Worm (Caenorhabditis elegans) whole organism, L4 larva: ENCODE data around the gene T22F3.7.

ENCODE experiments used
- T20F7.1 ChIP-seq: fragments of 200-800 bp; sonication (Bioruptor generic); optimal IDR thresholded peaks from 2 replicates; lab custom pipeline; 2018; ENCODE audit warnings: mild to moderate bottlenecking, missing genetic modification characterization, missing compliant biosample characterization
- Y48G9A.11 ChIP-seq: fragments of 200-800 bp; sonication (Bioruptor generic); IDR thresholded peaks from 2 replicates; pipeline ENCODE4 v1.3.6; 2022; ENCODE audit warnings: missing genetic modification reagents, missing genetic modification characterization, missing compliant biosample characterization
- ceh-20 ChIP-seq: fragments of 200-800 bp; sonication (Bioruptor generic); IDR thresholded peaks from 2 replicates; pipeline ENCODE4 v1.3.6; 2022; ENCODE audit warnings: missing genetic modification reagents, missing genetic modification characterization, missing compliant biosample characterization
- ceh-28 ChIP-seq: fragments of 150-350 bp; optimal IDR thresholded peaks from 2 replicates; lab custom pipeline; 2014; ENCODE audit warnings: missing biosample characterization, missing genetic modification reagents, missing genetic modification characterization
- egl-27 ChIP-seq: sonication (generic microtip); optimal IDR thresholded peaks from 3 replicates; lab custom pipeline; 2017; ENCODE audit warnings: missing biosample characterization, missing genetic modification reagents, missing genetic modification characterization
- gei-8 ChIP-seq: fragments of 200-800 bp; sonication (Bioruptor generic); optimal IDR thresholded peaks from 2 replicates; lab custom pipeline; 2018; ENCODE audit warnings: mild to moderate bottlenecking, missing genetic modification characterization, missing compliant biosample characterization
- hif-1 ChIP-seq, 2 experiments: sonication (generic microtip); optimal IDR thresholded peaks; 2 replicates each; lab custom pipeline; 2016 to 2017; ENCODE audit warnings: missing compliant biosample characterization in 2 of 2, missing genetic modification characterization in 2 of 2, missing genetic modification reagents in 2 of 2, missing genotype in 2 of 2, mild to moderate bottlenecking in 1 of 2
- hlh-11 ChIP-seq: fragments of 200-800 bp; sonication (Bioruptor generic); optimal IDR thresholded peaks from 2 replicates; lab custom pipeline; 2018; ENCODE audit warnings: mild to moderate bottlenecking, missing genetic modification characterization, missing compliant biosample characterization
- lin-15B ChIP-seq: fragments of 150-350 bp; sonication (generic microtip); optimal IDR thresholded peaks from 3 replicates; lab custom pipeline; 2014; ENCODE audit warnings: missing biosample characterization, missing genetic modification characterization
- lin-39 ChIP-seq: fragments of 150-350 bp; optimal IDR thresholded peaks from 2 replicates; lab custom pipeline; 2014; ENCODE audit warnings: missing biosample characterization, missing genetic modification reagents, missing genetic modification characterization
- nhr-42 ChIP-seq: fragments of 200-800 bp; sonication (Bioruptor generic); IDR thresholded peaks from 2 replicates; pipeline ENCODE4 v1.3.6; 2022; ENCODE audit warnings: missing genetic modification characterization, missing compliant biosample characterization
- vab-7 ChIP-seq: fragments of 200-800 bp; sonication (Bioruptor generic); IDR thresholded peaks from 2 replicates; pipeline ENCODE4 v1.3.6; 2022; ENCODE audit warnings: missing genetic modification reagents, missing genetic modification characterization, missing compliant biosample characterization
- zag-1 ChIP-seq: fragments of 150-350 bp; optimal IDR thresholded peaks from 2 replicates; lab custom pipeline; 2014; ENCODE audit warnings: missing biosample characterization, missing genetic modification characterization

Gene T22F3.7

ce11 chrV:3548798-3549197, 51.7 kb downstream of the T22F3.7 start, which contains the start of gene srw-130:
TSS of gene srw-130 (minus strand) at chrV:3548898.
- TF ChIP-seq T20F7.1 (GFP tag; lab: Kevin White, UChicago): no peak
- no peak for TF ChIP-seq hlh-11 (tag; lab: Kevin White, UChicago)
- TF ChIP-seq nhr-42 (GFP tag; lab: Robert Waterston, UW): no peak
- no peak for TF ChIP-seq ceh-20 (GFP tag; lab: Robert Waterston, UW)
- no peak for TF ChIP-seq lin-39 (tag; lab: Kevin White, UChicago)
- no peak for TF ChIP-seq lin-15B (tag; lab: Kevin White, UChicago)
- TF ChIP-seq vab-7 (GFP tag; lab: Robert Waterston, UW): no peak
- TF ChIP-seq egl-27 (tag; lab: Kevin White, UChicago): no peak
- no peak for TF ChIP-seq Y48G9A.11 (GFP tag; lab: Robert Waterston, UW)
- no peak for TF ChIP-seq ceh-28 (tag; lab: Kevin White, UChicago)
- no peak for TF ChIP-seq zag-1 (tag; lab: Kevin White, UChicago)
- no peak for TF ChIP-seq hif-1 (tag; optimal IDR thresholded peaks at IDR 0.05; lab: Kevin White, UChicago)
- TF ChIP-seq gei-8 (GFP tag; lab: Kevin White, UChicago): no peak
